Fruit fly (Drosophila melanogaster) whole organism, embryonic: Measurements from ENCODE around the gene loqs.

Experiments used
- CG8089 ChIP-seq: fragments of 200-800 bp; sonication (Bioruptor generic); optimal IDR thresholded peaks from 3 replicates; lab custom pipeline; 2016; ENCODE audit warnings: missing biosample characterization, missing genetic modification characterization
- CG9609 ChIP-seq: fragments of 200-800 bp; sonication (Bioruptor generic); optimal IDR thresholded peaks from 3 replicates; lab custom pipeline; 2016; ENCODE audit warnings: missing biosample characterization, missing genetic modification characterization

DNA sequence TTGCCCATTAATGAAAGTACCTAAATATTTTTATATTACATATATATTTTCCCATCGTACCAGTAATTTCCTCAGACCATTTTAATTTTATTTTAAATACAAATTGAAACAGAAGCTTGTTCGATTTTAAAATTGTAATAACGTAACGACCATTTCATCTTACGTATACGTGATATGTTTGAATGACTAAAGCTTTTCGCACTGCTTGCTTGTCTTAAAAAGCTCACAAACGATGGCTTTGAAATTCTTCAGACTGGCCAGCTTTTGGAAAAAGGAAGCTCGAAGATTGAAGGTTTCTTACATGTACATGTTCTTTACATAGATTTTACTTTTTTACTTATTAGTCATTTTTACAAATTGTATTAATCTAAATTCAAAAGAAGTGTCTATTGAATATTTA is 49.7 kb upstream of the loqs start:
- TF ChIP-seq CG8089 (GFP tag; lab: Kevin White, UChicago) (no peak), CG9609 (no peak)
